Fruit fly (Drosophila melanogaster) whole organism, embryonic: ENCODE measurements around the gene par-6.

Source experiments
- CG10209 ChIP-seq: fragments of 200-800 bp; sonication (Bioruptor generic); optimal IDR thresholded peaks from 3 replicates; lab custom pipeline; 2017; ENCODE audit warnings: missing biosample characterization, mild to moderate bottlenecking, missing genetic modification characterization, missing genetic modification reagents
- CG10267 ChIP-seq: fragments of 200-800 bp; sonication (Bioruptor generic); optimal IDR thresholded peaks from 2 replicates; lab custom pipeline; 2018; ENCODE audit warnings: missing biosample characterization, mild to moderate bottlenecking, missing genetic modification characterization, moderate library complexity
- CG10979 ChIP-seq: fragments of 200-800 bp; sonication (Bioruptor generic); optimal IDR thresholded peaks from 2 replicates; lab custom pipeline; 2018; ENCODE audit warnings: missing biosample characterization, mild to moderate bottlenecking, missing genetic modification characterization, moderate library complexity
- CG12104 ChIP-seq: fragments of 200-800 bp; sonication (Bioruptor generic); optimal IDR thresholded peaks from 3 replicates; lab custom pipeline; 2016; ENCODE audit warnings: missing biosample characterization, missing genetic modification characterization
- CG1233 ChIP-seq: fragments of 200-800 bp; sonication (Bioruptor generic); optimal IDR thresholded peaks from 4 replicates; lab custom pipeline; 2018; ENCODE audit warnings: missing biosample characterization, mild to moderate bottlenecking, missing genetic modification characterization
- CG12659 ChIP-seq: fragments of 200-800 bp; sonication (Bioruptor generic); optimal IDR thresholded peaks from 3 replicates; lab custom pipeline; 2017; ENCODE audit warnings: mild to moderate bottlenecking, missing biosample characterization, missing genetic modification reagents, missing genetic modification characterization
- CG13424 ChIP-seq: fragments of 200-800 bp; sonication (Bioruptor generic); optimal IDR thresholded peaks from 2 replicates; lab custom pipeline; 2019; ENCODE audit warnings: missing biosample characterization, mild to moderate bottlenecking, missing genetic modification characterization, moderate library complexity
- CG14710 ChIP-seq: fragments of 200-800 bp; sonication (Bioruptor generic); optimal IDR thresholded peaks from 3 replicates; lab custom pipeline; 2019; ENCODE audit warnings: missing biosample characterization, mild to moderate bottlenecking, missing genetic modification characterization, moderate library complexity
- CG15696 ChIP-seq: fragments of 200-800 bp; sonication (Bioruptor generic); optimal IDR thresholded peaks from 2 replicates; lab custom pipeline; 2019; ENCODE audit warnings: missing biosample characterization, mild to moderate bottlenecking, missing genetic modification characterization, moderate library complexity
- CG16813 ChIP-seq: fragments of 200-800 bp; sonication (Bioruptor generic); IDR thresholded peaks from 3 replicates; pipeline ENCODE4 v1.3.6; 2022; ENCODE audit warnings: missing biosample characterization, missing genetic modification characterization; ENCODE audit not compliant: partially characterized antibody
- CG16815 ChIP-seq: fragments of 200-800 bp; sonication (Bioruptor generic); optimal IDR thresholded peaks from 3 replicates; lab custom pipeline; 2017; ENCODE audit warnings: missing biosample characterization, mild to moderate bottlenecking, missing genetic modification characterization
- CG17361 ChIP-seq: fragments of 200-800 bp; sonication (Bioruptor generic); IDR thresholded peaks from 3 replicates; pipeline ENCODE4 v1.3.6; 2022; ENCODE audit warnings: missing biosample characterization, missing genetic modification characterization
- CG2678 ChIP-seq: fragments of 200-800 bp; sonication (Bioruptor generic); optimal IDR thresholded peaks from 3 replicates; lab custom pipeline; 2019; ENCODE audit warnings: missing biosample characterization, mild to moderate bottlenecking, missing genetic modification characterization, moderate library complexity
- CG31388 ChIP-seq: fragments of 200-800 bp; sonication (Bioruptor generic); optimal IDR thresholded peaks from 2 replicates; lab custom pipeline; 2016; ENCODE audit warnings: missing biosample characterization, missing genetic modification characterization
- CG3281 ChIP-seq: fragments of 200-800 bp; sonication (Bioruptor generic); optimal IDR thresholded peaks from 3 replicates; lab custom pipeline; 2017; ENCODE audit warnings: missing biosample characterization, mild to moderate bottlenecking, missing genetic modification characterization
- CG4424 ChIP-seq: fragments of 200-800 bp; sonication (Bioruptor generic); optimal IDR thresholded peaks from 3 replicates; lab custom pipeline; 2016; ENCODE audit warnings: missing biosample characterization, missing genetic modification characterization
- CG4617 ChIP-seq: fragments of 200-800 bp; sonication (Bioruptor generic); optimal IDR thresholded peaks from 3 replicates; lab custom pipeline; 2016; ENCODE audit warnings: missing biosample characterization, missing genetic modification characterization, borderline replicate concordance
- CG6254 ChIP-seq: fragments of 200-800 bp; sonication (Bioruptor generic); optimal IDR thresholded peaks from 3 replicates; lab custom pipeline; 2017; ENCODE audit warnings: mild to moderate bottlenecking, missing biosample characterization, missing genetic modification reagents, missing genetic modification characterization
- CG6654 ChIP-seq: fragments of 200-800 bp; sonication (Bioruptor generic); optimal IDR thresholded peaks from 2 replicates; lab custom pipeline; 2017; ENCODE audit warnings: missing biosample characterization, mild to moderate bottlenecking, missing genetic modification characterization
- CG7556 ChIP-seq: fragments of 200-800 bp; sonication (Bioruptor generic); optimal IDR thresholded peaks from 2 replicates; lab custom pipeline; 2017; ENCODE audit warnings: missing biosample characterization, mild to moderate bottlenecking, missing genetic modification characterization
- CG7745 ChIP-seq: fragments of 200-800 bp; sonication (Bioruptor generic); optimal IDR thresholded peaks from 2 replicates; lab custom pipeline; 2018; ENCODE audit warnings: missing biosample characterization, mild to moderate bottlenecking, missing genetic modification characterization, moderate library complexity
- CG7839 ChIP-seq: fragments of 200-800 bp; sonication (Bioruptor generic); optimal IDR thresholded peaks from 3 replicates; lab custom pipeline; 2018; ENCODE audit warnings: missing biosample characterization, mild to moderate bottlenecking, missing genetic modification characterization, moderate library complexity
- CG8281 ChIP-seq: fragments of 200-800 bp; sonication (Bioruptor generic); optimal IDR thresholded peaks from 2 replicates; lab custom pipeline; 2018; ENCODE audit warnings: missing biosample characterization, mild to moderate bottlenecking, missing genetic modification characterization, moderate library complexity
- CG8924 ChIP-seq: fragments of 200-800 bp; optimal IDR thresholded peaks from 3 replicates; lab custom pipeline; 2019; ENCODE audit warnings: missing biosample characterization, mild to moderate bottlenecking, missing genetic modification characterization, moderate library complexity
- CG9437 ChIP-seq: fragments of 200-800 bp; sonication (Bioruptor generic); optimal IDR thresholded peaks from 2 replicates; lab custom pipeline; 2018; ENCODE audit warnings: missing biosample characterization, mild to moderate bottlenecking, missing genetic modification characterization
- CG9727 ChIP-seq: fragments of 200-800 bp; sonication (Bioruptor generic); optimal IDR thresholded peaks from 3 replicates; lab custom pipeline; 2017; ENCODE audit warnings: missing biosample characterization, mild to moderate bottlenecking, missing genetic modification characterization
- CoRest ChIP-seq: fragments of 200-800 bp; sonication (Bioruptor generic); optimal IDR thresholded peaks from 3 replicates; lab custom pipeline; 2018; ENCODE audit warnings: missing biosample characterization, mild to moderate bottlenecking, missing genetic modification characterization, moderate library complexity
- D19A ChIP-seq: fragments of 200-800 bp; optimal IDR thresholded peaks from 3 replicates; lab custom pipeline; 2019; ENCODE audit warnings: missing biosample characterization, mild to moderate bottlenecking, missing genetic modification characterization, moderate library complexity
- D19B ChIP-seq: fragments of 200-800 bp; sonication (Bioruptor generic); optimal IDR thresholded peaks from 2 replicates; lab custom pipeline; 2017; ENCODE audit warnings: missing biosample characterization, mild to moderate bottlenecking, missing genetic modification characterization
- Dek ChIP-seq: fragments of 200-800 bp; sonication (Bioruptor generic); optimal IDR thresholded peaks from 3 replicates; lab custom pipeline; 2019; ENCODE audit warnings: missing biosample characterization, mild to moderate bottlenecking, missing genetic modification characterization, moderate library complexity
- Hr3 ChIP-seq: fragments of 200-800 bp; sonication (Bioruptor generic); optimal IDR thresholded peaks from 3 replicates; lab custom pipeline; 2016; ENCODE audit warnings: missing biosample characterization, missing genetic modification characterization
- Mad ChIP-seq: fragments of 200-800 bp; sonication (Bioruptor generic); optimal IDR thresholded peaks from 2 replicates; lab custom pipeline; 2016; ENCODE audit warnings: missing biosample characterization, missing genetic modification characterization
- Meics ChIP-seq: fragments of 200-800 bp; sonication (Bioruptor generic); optimal IDR thresholded peaks from 2 replicates; lab custom pipeline; 2017; ENCODE audit warnings: missing biosample characterization, mild to moderate bottlenecking, missing genetic modification characterization
- Oli ChIP-seq: fragments of 200-800 bp; sonication (Bioruptor generic); optimal IDR thresholded peaks from 2 replicates; lab custom pipeline; 2018; ENCODE audit warnings: missing biosample characterization, mild to moderate bottlenecking, missing genetic modification characterization, moderate library complexity
- PHDP ChIP-seq: fragments of 200-800 bp; sonication (Bioruptor generic); optimal IDR thresholded peaks from 3 replicates; lab custom pipeline; 2018; ENCODE audit warnings: missing biosample characterization, mild to moderate bottlenecking, missing genetic modification characterization, moderate library complexity
- Ravus ChIP-seq: fragments of 200-800 bp; sonication (Bioruptor generic); IDR thresholded peaks from 2 replicates; pipeline ENCODE4 v1.3.6; 2022; ENCODE audit warnings: missing biosample characterization, missing genetic modification characterization
- Sox100B ChIP-seq: fragments of 200-800 bp; sonication (Bioruptor generic); optimal IDR thresholded peaks from 3 replicates; lab custom pipeline; 2018; ENCODE audit warnings: missing biosample characterization, mild to moderate bottlenecking, missing genetic modification characterization
- amos ChIP-seq: fragments of 200-800 bp; sonication (Bioruptor generic); IDR thresholded peaks from 2 replicates; pipeline ENCODE4 v1.3.6; 2022; ENCODE audit warnings: missing biosample characterization, missing genetic modification characterization; ENCODE audit not compliant: partially characterized antibody
- en ChIP-seq: fragments of 200-800 bp; sonication (Bioruptor generic); optimal IDR thresholded peaks from 2 replicates; lab custom pipeline; 2016; ENCODE audit warnings: missing biosample characterization, missing genetic modification characterization
- gem ChIP-seq: fragments of 200-800 bp; sonication (Bioruptor generic); optimal IDR thresholded peaks from 2 replicates; lab custom pipeline; 2019; ENCODE audit warnings: missing biosample characterization, mild to moderate bottlenecking, missing genetic modification characterization, moderate library complexity
- grau ChIP-seq: fragments of 200-800 bp; optimal IDR thresholded peaks from 3 replicates; lab custom pipeline; 2019; ENCODE audit warnings: missing biosample characterization, mild to moderate bottlenecking, missing genetic modification characterization, moderate library complexity
- lola ChIP-seq, 3 experiments: fragments of >200 bp in 2 of 3; fragments of 200-800 bp in 1 of 3; sonication (Bioruptor generic) in 1 of 3; optimal IDR thresholded peaks; 2 replicates each; lab custom pipeline; 2017 to 2019; ENCODE audit warnings: missing biosample characterization in 3 of 3, missing genetic modification characterization in 3 of 3, mild to moderate bottlenecking in 1 of 3, moderate library complexity in 1 of 3
- nau ChIP-seq: fragments of 200-800 bp; sonication (Bioruptor generic); optimal IDR thresholded peaks from 3 replicates; lab custom pipeline; 2017; ENCODE audit warnings: missing biosample characterization, mild to moderate bottlenecking, missing genetic modification characterization, missing genetic modification reagents
- org-1 ChIP-seq: fragments of 200-800 bp; sonication (Bioruptor generic); optimal IDR thresholded peaks from 2 replicates; lab custom pipeline; 2017; ENCODE audit warnings: missing biosample characterization, missing genetic modification characterization
- pho ChIP-seq: fragments of 200-800 bp; sonication (Bioruptor generic); optimal IDR thresholded peaks from 2 replicates; lab custom pipeline; 2016; ENCODE audit warnings: missing biosample characterization, missing genetic modification characterization
- phol ChIP-seq: fragments of 200-800 bp; sonication (Bioruptor generic); optimal IDR thresholded peaks from 3 replicates; lab custom pipeline; 2018; ENCODE audit warnings: missing biosample characterization, mild to moderate bottlenecking, missing genetic modification characterization, moderate library complexity
- row ChIP-seq: fragments of 200-800 bp; sonication (Bioruptor generic); IDR thresholded peaks from 3 replicates; pipeline ENCODE4 v1.3.6; 2022; ENCODE audit warnings: missing biosample characterization, missing genetic modification characterization
- slbo ChIP-seq: fragments of 200-800 bp; sonication (Bioruptor generic); IDR thresholded peaks from 2 replicates; pipeline ENCODE4 v1.3.6; 2022; ENCODE audit warnings: missing biosample characterization, missing genetic modification characterization
- tin ChIP-seq: fragments of 200-800 bp; sonication (Bioruptor generic); optimal IDR thresholded peaks from 3 replicates; lab custom pipeline; 2016; ENCODE audit warnings: missing biosample characterization, missing genetic modification characterization

Gene par-6

dm6 chrX:17712466-17712865 lies 9.3 kb downstream of the par-6 start (continued):
- peak; percentile 6 for TF ChIP-seq CG16815
- TF ChIP-seq lola (GFP tag; optimal IDR thresholded peaks at IDR 0.05; lab: Kevin White, UChicago): peak in 1 of 3 experiments; percentile 58
- TF ChIP-seq CG4617 (GFP tag; lab: Kevin White, UChicago): no peak
- peak; percentile 31 for TF ChIP-seq CG14710 (tag; lab: Kevin White, UChicago)
- no peak for TF ChIP-seq Mad (GFP tag; lab: Kevin White, UChicago)
- peak; percentile 60 for TF ChIP-seq CG9727 (GFP tag; lab: Kevin White, UChicago)
- no peak for TF ChIP-seq CG7745 (tag; lab: Kevin White, UChicago)
- no peak for TF ChIP-seq PHDP (tag; lab: Kevin White, UChicago)
- TF ChIP-seq Meics (GFP tag; lab: Kevin White, UChicago): peak; percentile 1
- peak; percentile 38 for TF ChIP-seq CG2678 (tag; lab: Kevin White, UChicago)
- TF ChIP-seq CG7556: peak; percentile 61
- no peak for TF ChIP-seq CG31388
- TF ChIP-seq CoRest (tag; lab: Kevin White, UChicago): peak; percentile 44
- peak; percentile 55 for TF ChIP-seq gem (tag; lab: Kevin White, UChicago)
- TF ChIP-seq CG10267 (tag; lab: Kevin White, UChicago): peak; percentile 38
- TF ChIP-seq grau (tag; lab: Kevin White, UChicago): peak; percentile 23
- TF ChIP-seq CG7839 (tag; lab: Kevin White, UChicago): peak; percentile 5
- no peak for TF ChIP-seq D19B (GFP tag; lab: Kevin White, UChicago)
- peak; percentile 38 for TF ChIP-seq CG8924 (tag; lab: Kevin White, UChicago)
- TF ChIP-seq CG8281 (tag; lab: Kevin White, UChicago): no peak
- TF ChIP-seq row (GFP tag; lab: Robert Waterston, UW): 0 out of 3 replicates have a peak, but pooled peaks have one; percentile 16
- no peak for TF ChIP-seq CG16813 (GFP tag; lab: Robert Waterston, UW)
- TF ChIP-seq CG13424 (tag; lab: Kevin White, UChicago): peak; percentile 16
- TF ChIP-seq tin (GFP tag; lab: Kevin White, UChicago): no peak
- peak; percentile 9 for TF ChIP-seq CG15696 (tag; lab: Kevin White, UChicago)
- TF ChIP-seq CG10979 (tag; lab: Kevin White, UChicago): peak; percentile 3
- TF ChIP-seq CG12659 (GFP tag; lab: Kevin White, UChicago): peak; percentile 32
- peak; percentile 30 for TF ChIP-seq phol
- TF ChIP-seq Hr3 (GFP tag; lab: Kevin White, UChicago): peak; percentile 8
- TF ChIP-seq D19A (tag; lab: Kevin White, UChicago): no peak
- no peak for TF ChIP-seq nau (GFP tag; lab: Kevin White, UChicago)
- TF ChIP-seq CG10209 (GFP tag; lab: Kevin White, UChicago): peak; percentile 22
- peak; percentile 21 for TF ChIP-seq CG12104 (GFP tag; lab: Kevin White, UChicago)
- peak; percentile 1 for TF ChIP-seq CG3281
- 0 out of 3 replicates have a peak, but pooled peaks have one; percentile 13 for TF ChIP-seq CG17361 (GFP tag; lab: Robert Waterston, UW)
- no peak for TF ChIP-seq Ravus (GFP tag; lab: Robert Waterston, UW)
- peak; percentile 12 for TF ChIP-seq CG1233 (GFP tag; lab: Kevin White, UChicago)
- no peak for TF ChIP-seq en
- peak; percentile 12 for TF ChIP-seq CG6254 (GFP tag; lab: Kevin White, UChicago)
- TF ChIP-seq org-1 (GFP tag; lab: Kevin White, UChicago): peak; percentile 11
- peak; percentile 34 for TF ChIP-seq Oli (tag; lab: Kevin White, UChicago)
- TF ChIP-seq CG6654: no peak
- TF ChIP-seq CG4424 (GFP tag; lab: Kevin White, UChicago): peak; percentile 16
- peak; percentile 24 for TF ChIP-seq CG9437
- TF ChIP-seq Dek (tag; lab: Kevin White, UChicago): no peak
- no peak for TF ChIP-seq pho (GFP tag; lab: Kevin White, UChicago)
- 0 out of 2 replicates have a peak, but pooled peaks have one; percentile 8 for TF ChIP-seq slbo
- peak; percentile 50 for TF ChIP-seq Sox100B
- no peak for TF ChIP-seq amos (GFP tag; lab: Robert Waterston, UW)
